Fruit fly (Drosophila melanogaster) whole organism, wandering third instar larva: Measurements from ENCODE around the gene CG31102.
A peak's percentile ranks its signal among the peaks of the same experiment; 100 is the strongest.

Source experiments
- Abd-B ChIP-seq: fragments of >200 bp; optimal IDR thresholded peaks from 2 replicates; lab custom pipeline; 2017; ENCODE audit warnings: missing biosample characterization, missing genetic modification characterization
- CG32264 ChIP-seq: fragments of 200-800 bp; sonication (Bioruptor generic); optimal IDR thresholded peaks from 2 replicates; lab custom pipeline; 2016; ENCODE audit warnings: missing biosample characterization, missing genetic modification characterization
- CG9705 ChIP-seq: fragments of 200-800 bp; sonication (Bioruptor generic); optimal IDR thresholded peaks from 2 replicates; lab custom pipeline; 2018; ENCODE audit warnings: missing biosample characterization, mild to moderate bottlenecking, missing genetic modification characterization
- CrebA ChIP-seq: fragments of 200-800 bp; sonication (Bioruptor generic); optimal IDR thresholded peaks from 2 replicates; lab custom pipeline; 2016; ENCODE audit warnings: missing biosample characterization, mild to moderate bottlenecking, missing genetic modification characterization, borderline replicate concordance
- Dfd ChIP-seq: fragments of >200 bp; optimal IDR thresholded peaks from 2 replicates; lab custom pipeline; 2017; ENCODE audit warnings: missing biosample characterization, missing genetic modification characterization
- Dif ChIP-seq: fragments of 200-275, 200-300 bp; sonication (Bioruptor generic); optimal IDR thresholded peaks from 2 replicates; lab custom pipeline; 2018; ENCODE audit warnings: missing biosample characterization, missing genetic modification characterization; ENCODE audit not compliant: partially characterized antibody
- GATAd ChIP-seq: sonication (Bioruptor generic); optimal IDR thresholded peaks from 2 replicates; lab custom pipeline; 2016; ENCODE audit warnings: missing biosample characterization, missing genetic modification characterization
- HLH106 ChIP-seq: fragments of 200-800 bp; optimal IDR thresholded peaks from 3 replicates; lab custom pipeline; 2019; ENCODE audit warnings: missing biosample characterization, mild to moderate bottlenecking, missing genetic modification characterization, moderate library complexity
- Hnf4 ChIP-seq: fragments of 200-800 bp; sonication (Bioruptor generic); optimal IDR thresholded peaks from 2 replicates; lab custom pipeline; 2016; ENCODE audit warnings: missing biosample characterization, mild to moderate bottlenecking, missing genetic modification characterization
- Hr78 ChIP-seq: fragments of >200 bp; optimal IDR thresholded peaks from 2 replicates; lab custom pipeline; 2017; ENCODE audit warnings: missing biosample characterization, missing genetic modification characterization
- Hr83 ChIP-seq: fragments of 200-300 bp; sonication (Bioruptor generic); optimal IDR thresholded peaks from 2 replicates; lab custom pipeline; 2016; ENCODE audit warnings: missing biosample characterization, mild to moderate bottlenecking, missing genetic modification characterization, moderate library complexity; ENCODE audit not compliant: poor library complexity, severe bottlenecking
- Jra ChIP-seq: sonication (Bioruptor generic); optimal IDR thresholded peaks from 2 replicates; lab custom pipeline; 2016; ENCODE audit warnings: missing biosample characterization, missing genetic modification characterization
- Mio ChIP-seq: sonication (Bioruptor generic); optimal IDR thresholded peaks from 2 replicates; lab custom pipeline; 2016; ENCODE audit warnings: missing biosample characterization, missing genetic modification characterization
- Myc ChIP-seq: fragments of >200 bp; optimal IDR thresholded peaks from 2 replicates; lab custom pipeline; 2017
- N ChIP-seq: fragments of >200 bp; optimal IDR thresholded peaks from 2 replicates; lab custom pipeline; 2018; ENCODE audit warnings: missing biosample characterization, missing external identifiers, missing genetic modification characterization
- OdsH ChIP-seq: fragments of 200-800 bp; sonication (Bioruptor generic); optimal IDR thresholded peaks from 2 replicates; lab custom pipeline; 2016; ENCODE audit warnings: missing biosample characterization, mild to moderate bottlenecking, missing genetic modification characterization
- Rel ChIP-seq, 2 experiments: fragments of 200-800 bp; sonication (Bioruptor generic) in 1 of 2; optimal IDR thresholded peaks; 2 replicates in 1 of 2; 3 replicates in 1 of 2; lab custom pipeline; 2016 to 2019; ENCODE audit warnings: mild to moderate bottlenecking in 2 of 2, missing biosample characterization in 2 of 2, missing genetic modification characterization in 2 of 2, moderate library complexity in 1 of 2
- Sp1 ChIP-seq: fragments of 200-800 bp; sonication (Bioruptor generic); optimal IDR thresholded peaks from 3 replicates; lab custom pipeline; 2019; ENCODE audit warnings: missing biosample characterization, mild to moderate bottlenecking, missing genetic modification characterization, moderate library complexity
- Vsx2 ChIP-seq: fragments of 200-300, 225-300 bp; sonication (Bioruptor generic); optimal IDR thresholded peaks from 2 replicates; lab custom pipeline; 2018; ENCODE audit warnings: missing biosample characterization, missing genetic modification characterization; ENCODE audit not compliant: partially characterized antibody
- br ChIP-seq: fragments of 200-800 bp; sonication (Bioruptor generic); optimal IDR thresholded peaks from 2 replicates; lab custom pipeline; 2016; ENCODE audit warnings: missing biosample characterization, missing genetic modification characterization
- brk ChIP-seq: fragments of 200-800 bp; sonication (Bioruptor generic); optimal IDR thresholded peaks from 2 replicates; lab custom pipeline; 2016; ENCODE audit warnings: missing biosample characterization, mild to moderate bottlenecking, missing genetic modification characterization
- dsf ChIP-seq: sonication (Bioruptor generic); optimal IDR thresholded peaks from 2 replicates; lab custom pipeline; 2016; ENCODE audit warnings: missing biosample characterization, missing genetic modification characterization, borderline replicate concordance
- foxo ChIP-seq, 2 experiments: fragments of 200-800 bp; sonication (Bioruptor generic); optimal IDR thresholded peaks; 2 replicates in 1 of 2; 3 replicates in 1 of 2; lab custom pipeline; 2016 to 2017; ENCODE audit warnings: missing biosample characterization in 2 of 2, missing genetic modification characterization in 2 of 2
- fru ChIP-seq: fragments of 200-800 bp; sonication (Bioruptor generic); optimal IDR thresholded peaks from 3 replicates; lab custom pipeline; 2016; ENCODE audit warnings: missing biosample characterization, mild to moderate bottlenecking, missing genetic modification characterization
- h ChIP-seq: fragments of 200-800 bp; sonication (Bioruptor generic); optimal IDR thresholded peaks from 3 replicates; lab custom pipeline; 2016; ENCODE audit warnings: missing biosample characterization, mild to moderate bottlenecking, missing genetic modification characterization
- jim ChIP-seq: fragments of 175-275, 200-325 bp; sonication (Bioruptor generic); optimal IDR thresholded peaks from 2 replicates; lab custom pipeline; 2016; ENCODE audit warnings: missing biosample characterization, mild to moderate bottlenecking, missing genetic modification characterization
- lola ChIP-seq: fragments of >200 bp; optimal IDR thresholded peaks from 2 replicates; lab custom pipeline; 2017; ENCODE audit warnings: missing biosample characterization, missing genetic modification characterization
- pan ChIP-seq: fragments of >200 bp; optimal IDR thresholded peaks from 2 replicates; lab custom pipeline; 2017
- rgr ChIP-seq: fragments of 200-800 bp; sonication (Bioruptor generic); optimal IDR thresholded peaks from 3 replicates; lab custom pipeline; 2016; ENCODE audit warnings: missing biosample characterization, mild to moderate bottlenecking, missing genetic modification characterization
- sage ChIP-seq: fragments of 200-800 bp; sonication (Bioruptor generic); optimal IDR thresholded peaks from 2 replicates; lab custom pipeline; 2016; ENCODE audit warnings: missing biosample characterization, mild to moderate bottlenecking, missing genetic modification characterization
- tai ChIP-seq: sonication (Bioruptor generic); optimal IDR thresholded peaks from 2 replicates; lab custom pipeline; 2016; ENCODE audit warnings: missing biosample characterization, missing genetic modification characterization
- usp ChIP-seq: fragments of >200 bp; optimal IDR thresholded peaks from 2 replicates; lab custom pipeline; 2017; ENCODE audit warnings: missing biosample characterization, missing genetic modification characterization
- woc ChIP-seq: sonication (Bioruptor generic); optimal IDR thresholded peaks from 2 replicates; lab custom pipeline; 2016; ENCODE audit warnings: missing biosample characterization, mild to moderate bottlenecking, missing genetic modification characterization

CG31102 gene

dm6 chr3R:25320898-25321297 lies 25.5 kb upstream of the CG31102 start:
- TF ChIP-seq Rel (GFP tag; optimal IDR thresholded peaks at IDR 0.05; lab: Kevin White, UChicago) (no peak), Rel (tag; optimal IDR thresholded peaks at IDR 0.05; lab: Kevin White, UChicago) (peak; percentile 83), foxo (GFP tag; optimal IDR thresholded peaks at IDR 0.05; lab: Kevin White, UChicago) (no peak), CG32264 (GFP tag; lab: Kevin White, UChicago) (no peak), tai (GFP tag; lab: Kevin White, UChicago) (no peak), N (GFP tag; lab: Kevin White, UChicago) (no peak), rgr (GFP tag; lab: Kevin White, UChicago) (no peak), GATAd (no peak), brk (GFP tag; lab: Kevin White, UChicago) (no peak)

- no peak for TF ChIP-seq sage (GFP tag; lab: Kevin White, UChicago)
- no peak for TF ChIP-seq GATAd
- no peak for TF ChIP-seq CG9705 (GFP tag; lab: Kevin White, UChicago)
- TF ChIP-seq foxo (GFP tag; optimal IDR thresholded peaks at IDR 0.05; lab: Kevin White, UChicago): no peak
- TF ChIP-seq dsf (GFP tag; lab: Kevin White, UChicago): no peak
- TF ChIP-seq Vsx2 (GFP tag; lab: Kevin White, UChicago): no peak
- no peak for TF ChIP-seq HLH106
- no peak for TF ChIP-seq Hr78 (GFP tag; lab: Kevin White, UChicago)
- TF ChIP-seq Sp1 (GFP tag; lab: Kevin White, UChicago): no peak
- TF ChIP-seq usp (GFP tag; lab: Kevin White, UChicago): no peak
- no peak for TF ChIP-seq rgr (GFP tag; lab: Kevin White, UChicago)
- TF ChIP-seq OdsH (GFP tag; lab: Kevin White, UChicago): no peak
- no peak for TF ChIP-seq Hnf4
- no peak for TF ChIP-seq Hr83 (GFP tag; lab: Kevin White, UChicago)
- no peak for TF ChIP-seq tai (GFP tag; lab: Kevin White, UChicago)
- no peak for TF ChIP-seq pan (lab: Kevin White, UChicago)
- TF ChIP-seq Rel (GFP tag; optimal IDR thresholded peaks at IDR 0.05; lab: Kevin White, UChicago): no peak
- no peak for TF ChIP-seq Rel (tag; optimal IDR thresholded peaks at IDR 0.05; lab: Kevin White, UChicago)
- no peak for TF ChIP-seq Abd-B (GFP tag; lab: Kevin White, UChicago)
- TF ChIP-seq brk (GFP tag; lab: Kevin White, UChicago): no peak
- TF ChIP-seq br (GFP tag; lab: Kevin White, UChicago): no peak
Observed at dm6 chr3R:25320051-25320705, 24.8 kb upstream of the CG31102 start, which contains the start of gene CG10560. CG10560 (minus strand) TSS chr3R:25320101.

- TF ChIP-seq Dfd (GFP tag; lab: Kevin White, UChicago): no peak
- no peak for TF ChIP-seq h
- TF ChIP-seq tai (GFP tag; lab: Kevin White, UChicago): no peak
- TF ChIP-seq Mio: no peak
- TF ChIP-seq woc (GFP tag; lab: Kevin White, UChicago): no peak
- no peak for TF ChIP-seq rgr (GFP tag; lab: Kevin White, UChicago)
- no peak for TF ChIP-seq sage (GFP tag; lab: Kevin White, UChicago)
- no peak for TF ChIP-seq Jra (GFP tag; lab: Kevin White, UChicago)
- no peak for TF ChIP-seq Sp1 (GFP tag; lab: Kevin White, UChicago)
- no peak for TF ChIP-seq Hr78 (GFP tag; lab: Kevin White, UChicago)
- no peak for TF ChIP-seq usp (GFP tag; lab: Kevin White, UChicago)
- no peak for TF ChIP-seq Hnf4
- no peak for TF ChIP-seq Myc (lab: Kevin White, UChicago)
- no peak for TF ChIP-seq lola
- no peak for TF ChIP-seq fru (GFP tag; lab: Kevin White, UChicago)
- no peak for TF ChIP-seq Hr83 (GFP tag; lab: Kevin White, UChicago)
- no peak for TF ChIP-seq OdsH (GFP tag; lab: Kevin White, UChicago)
- no peak for TF ChIP-seq CrebA
- TF ChIP-seq foxo (GFP tag; optimal IDR thresholded peaks at IDR 0.05; lab: Kevin White, UChicago): no peak
- TF ChIP-seq jim (GFP tag; lab: Kevin White, UChicago): no peak
Observed at dm6 chr3R:25318011-25318410, 22.6 kb upstream of the CG31102 start, which contains the start of gene CG10553. CG10553 (minus strand) TSS chr3R:25318111.

dm6 chr3R:25316016-25316415 lies 20.6 kb upstream of the CG31102 start, which contains the start of gene CG10559:
CG10559 (minus strand) TSS chr3R:25316116.
- TF ChIP-seq Dif: peak; percentile 49
- TF ChIP-seq woc (GFP tag; lab: Kevin White, UChicago): no peak
